Worm (Caenorhabditis elegans) whole organism, late embryonic: ENCODE results near the gene comt-1.
A peak's percentile ranks its signal among the peaks of the same experiment; 100 is the strongest.

ENCODE experiments used
- ama-1 ChIP-seq: fragments of 150-350 bp; optimal IDR thresholded peaks from 2 replicates; lab custom pipeline; 2014
- nfya-1 ChIP-seq: sonication (generic microtip); optimal IDR thresholded peaks from 2 replicates; lab custom pipeline; 2017; ENCODE audit warnings: missing genetic modification characterization, mild to moderate bottlenecking, missing compliant biosample characterization, antibody characterized with exemption, moderate library complexity
- nhr-11 ChIP-seq: fragments of 150-350 bp; optimal IDR thresholded peaks from 2 replicates; lab custom pipeline; 2014; ENCODE audit warnings: missing biosample characterization, missing genetic modification characterization
- pha-4 ChIP-seq: fragments of 150-350 bp; optimal IDR thresholded peaks from 2 replicates; lab custom pipeline; 2018; ENCODE audit warnings: missing biosample characterization, missing genetic modification reagents, missing genetic modification characterization
- ztf-16 ChIP-seq: sonication (generic microtip); optimal IDR thresholded peaks from 2 replicates; lab custom pipeline; 2017; ENCODE audit warnings: missing genetic modification characterization, missing compliant biosample characterization

DNA sequence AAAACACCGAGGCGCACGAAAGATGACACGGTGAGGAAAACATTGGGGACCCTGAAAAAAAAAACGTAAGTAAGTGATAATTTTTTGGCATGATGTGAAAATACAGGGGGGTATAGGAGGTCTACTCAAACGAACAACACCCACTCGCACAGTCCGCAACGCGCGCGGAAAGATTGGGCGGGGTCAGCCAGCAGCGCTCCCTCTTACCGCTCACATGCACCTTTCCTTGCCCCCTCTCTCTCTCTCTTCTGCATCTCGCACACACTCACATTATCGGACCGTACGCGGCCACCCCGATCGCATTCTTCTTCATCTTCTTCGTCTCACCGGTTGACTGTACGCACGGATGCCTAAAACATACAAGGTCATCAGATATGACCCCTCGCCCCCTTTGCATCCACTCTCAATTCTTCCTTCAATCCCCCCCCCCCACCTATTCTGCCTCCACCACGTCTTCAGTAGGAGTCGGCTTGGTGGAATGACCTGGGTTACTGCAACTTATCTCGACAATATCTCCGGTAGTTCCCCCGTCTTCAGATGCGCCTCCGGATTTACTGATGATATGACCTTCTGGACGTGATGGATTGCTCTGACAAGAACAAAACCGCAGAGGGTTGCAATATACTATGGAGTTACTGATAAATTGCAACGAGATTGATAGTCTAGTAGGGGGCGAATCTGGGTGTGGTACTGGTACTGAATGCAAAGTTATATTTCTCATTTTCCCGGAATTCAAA, 17.4 kb upstream of the comt-1 start, which contains the start of gene F53B3.5:
- TF ChIP-seq ztf-16 (tag; lab: Kevin White, UChicago) (peak; percentile 47), nhr-11 (tag; lab: Kevin White, UChicago) (no peak), ama-1 (lab: Kevin White, UChicago) (no peak), nfya-1 (tag; lab: Kevin White, UChicago) (peak; percentile 42), pha-4 (no peak)
